Worm (Caenorhabditis elegans) whole organism, L4/young adult: ENCODE data around the gene R09H10.5.

Source experiments
- dao-5 ChIP-seq: sonication (generic microtip); optimal IDR thresholded peaks from 2 replicates; lab custom pipeline; 2016; ENCODE audit warnings: missing genotype, missing genetic modification characterization, moderate library complexity, missing compliant biosample characterization
- him-1 ChIP-seq: sonication (generic microtip); optimal IDR thresholded peaks from 2 replicates; lab custom pipeline; 2016; ENCODE audit warnings: missing genotype, missing genetic modification reagents, missing genetic modification characterization, missing compliant biosample characterization

- TF ChIP-seq him-1 (tag; lab: Kevin White, UChicago) (no peak), dao-5 (tag; lab: Kevin White, UChicago) (no peak)
Measured at ce11 chrIV:10668561-10668960, 39.9 kb upstream of the R09H10.5 start.
